Worm (Caenorhabditis elegans) whole organism, L2 larva: ENCODE measurements around the gene cutl-5.

Experiments used
- R02D3.7 ChIP-seq: fragments of 150-350 bp; optimal IDR thresholded peaks from 2 replicates; lab custom pipeline; 2014; ENCODE audit warnings: missing biosample characterization, missing genetic modification characterization
- ZK546.5 ChIP-seq: sonication (generic microtip); optimal IDR thresholded peaks from 2 replicates; lab custom pipeline; 2017; ENCODE audit warnings: missing biosample characterization, missing genetic modification characterization
- ceh-82 ChIP-seq: fragments of 150-350 bp; optimal IDR thresholded peaks from 2 replicates; lab custom pipeline; 2014; ENCODE audit warnings: missing biosample characterization, missing genetic modification characterization
- fos-1 ChIP-seq: fragments of 150-350 bp; optimal IDR thresholded peaks from 2 replicates; lab custom pipeline; 2014; ENCODE audit warnings: missing biosample characterization, missing genetic modification characterization
- lin-39 ChIP-seq: fragments of 150-350 bp; optimal IDR thresholded peaks from 2 replicates; lab custom pipeline; 2014; ENCODE audit warnings: missing biosample characterization, missing genetic modification reagents, missing genetic modification characterization
- nhr-10 ChIP-seq: sonication (generic microtip); optimal IDR thresholded peaks from 2 replicates; lab custom pipeline; 2017; ENCODE audit warnings: missing biosample characterization, missing genetic modification characterization
- nhr-23 ChIP-seq: fragments of 150-350 bp; optimal IDR thresholded peaks from 2 replicates; lab custom pipeline; 2014; ENCODE audit warnings: missing biosample characterization, missing genetic modification reagents, missing genetic modification characterization
- unc-39 ChIP-seq: fragments of 150-350 bp; optimal IDR thresholded peaks from 2 replicates; lab custom pipeline; 2014; ENCODE audit warnings: missing biosample characterization, missing genetic modification characterization
- unc-62 ChIP-seq: fragments of 150-350 bp; optimal IDR thresholded peaks from 2 replicates; lab custom pipeline; 2014; ENCODE audit warnings: missing biosample characterization, missing genetic modification reagents, missing genetic modification characterization

DNA sequence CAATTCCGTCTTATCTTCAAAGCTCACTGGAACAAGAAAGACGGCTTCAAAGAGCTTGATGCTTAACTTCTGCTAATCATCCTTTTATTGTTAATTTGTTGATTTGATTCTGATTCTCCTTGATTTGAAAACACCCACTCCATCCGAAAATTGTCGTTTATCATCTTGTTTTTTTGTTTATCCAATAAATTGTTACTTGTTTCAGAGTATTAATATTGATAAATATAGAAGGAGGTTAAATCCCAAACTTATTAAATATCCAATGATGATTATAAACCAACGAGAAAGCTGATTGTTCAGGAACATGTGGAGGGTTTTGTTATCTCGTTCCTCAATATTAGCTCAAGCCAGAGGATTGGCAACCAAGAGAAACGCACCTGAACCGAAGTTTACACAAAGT lies 2.9 kb downstream of the cutl-5 start, which contains the start of gene F10E7.6:
- TF ChIP-seq unc-39 (tag; lab: Kevin White, UChicago) (no peak), unc-62 (GFP tag; lab: Kevin White, UChicago) (no peak), fos-1 (tag; lab: Kevin White, UChicago) (no peak), nhr-10 (no peak), R02D3.7 (tag; lab: Kevin White, UChicago) (no peak), nhr-23 (tag; lab: Kevin White, UChicago) (no peak), ZK546.5 (tag; lab: Kevin White, UChicago) (no peak), lin-39 (no peak), ceh-82 (tag; lab: Kevin White, UChicago) (no peak)
